Worm (Caenorhabditis elegans) whole organism, midembryonic: ENCODE results near the gene T28A11.4.

ENCODE experiments used
- cog-1 ChIP-seq: sonication (generic microtip); optimal IDR thresholded peaks from 2 replicates; lab custom pipeline; 2016; ENCODE audit warnings: missing genetic modification characterization, missing compliant biosample characterization
- klf-2 ChIP-seq: fragments of 200-800 bp; sonication (Bioruptor generic); conservative IDR thresholded peaks from 2 replicates; pipeline ENCODE4 v1.3.6; 2022; ENCODE audit warnings: missing genetic modification reagents, missing genetic modification characterization, missing compliant biosample characterization
- med-1 ChIP-seq: sonication (generic microtip); optimal IDR thresholded peaks from 2 replicates; lab custom pipeline; 2017; ENCODE audit warnings: missing genetic modification characterization, mild to moderate bottlenecking, missing compliant biosample characterization, antibody characterized with exemption, missing genetic modification reagents; ENCODE audit not compliant: insufficient read depth
- tab-1 ChIP-seq: fragments of 200-800 bp; sonication (Bioruptor generic); IDR thresholded peaks from 2 replicates; pipeline ENCODE4 v1.3.6; 2022; ENCODE audit warnings: missing genetic modification characterization, missing compliant biosample characterization
- ztf-23 ChIP-seq: fragments of 200-800 bp; sonication (Bioruptor generic); IDR thresholded peaks from 2 replicates; pipeline ENCODE4 v1.3.6; 2022; ENCODE audit warnings: missing genetic modification reagents, missing genetic modification characterization, missing compliant biosample characterization

DNA sequence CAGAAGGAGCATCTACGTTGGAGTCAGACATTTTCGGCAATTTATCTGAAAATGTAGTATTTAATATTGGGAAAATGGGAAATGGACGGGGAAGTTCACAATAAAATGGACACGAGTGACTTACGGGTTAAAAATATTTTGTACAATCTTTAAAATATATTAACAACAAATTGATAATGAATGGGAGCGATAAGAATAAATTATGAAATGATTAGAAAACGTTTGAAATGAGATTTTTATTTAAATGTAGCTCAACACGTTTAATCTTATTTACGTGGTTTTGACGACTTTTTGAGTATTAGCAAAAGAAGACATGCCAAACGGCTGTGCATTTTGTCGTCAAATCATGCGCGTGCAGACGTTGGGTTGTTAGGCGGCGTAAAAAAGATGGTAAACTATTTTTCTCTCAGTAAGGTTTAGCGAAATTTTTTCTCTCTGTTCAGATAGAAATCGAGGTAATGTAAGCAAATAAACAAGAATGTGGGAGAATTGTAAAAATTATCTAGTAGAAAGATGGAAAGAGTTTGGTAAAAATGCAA is 4.3 kb downstream of the T28A11.4 start, which contains the start of gene fbxa-64:
- TF ChIP-seq ztf-23 (GFP tag; lab: Robert Waterston, UW), result no peak
- TF ChIP-seq cog-1, result no peak
- no peak for TF ChIP-seq klf-2 (GFP tag; lab: Robert Waterston, UW)
- no peak for TF ChIP-seq med-1 (GFP tag; lab: Kevin White, UChicago)
- no peak for TF ChIP-seq tab-1 (GFP tag; lab: Robert Waterston, UW)
